Worm (Caenorhabditis elegans) whole organism, L1 larva: ENCODE data around the gene rpl-34.

ENCODE experiments used
- elt-3 ChIP-seq, 6 experiments: fragments of 150-350 bp in 1 of 6; sonication (generic microtip); optimal IDR thresholded peaks; 2 replicates each; lab custom pipeline; 2017 to 2018; ENCODE audit warnings: missing biosample characterization in 6 of 6, missing genetic modification characterization in 6 of 6, inconsistent platforms in 1 of 6
- irx-1 ChIP-seq: sonication (generic microtip); optimal IDR thresholded peaks from 2 replicates; lab custom pipeline; 2016; ENCODE audit warnings: missing genetic modification characterization, missing compliant biosample characterization
- isw-1 ChIP-seq: fragments of 200-800 bp; sonication (Bioruptor generic); IDR thresholded peaks from 2 replicates; pipeline ENCODE4 v1.3.6; 2022; ENCODE audit warnings: missing genetic modification characterization, missing compliant biosample characterization
- nhr-11 ChIP-seq: fragments of 150-350 bp; optimal IDR thresholded peaks from 2 replicates; lab custom pipeline; 2014; ENCODE audit warnings: missing biosample characterization, missing genetic modification characterization
- nhr-12 ChIP-seq: sonication (generic microtip); optimal IDR thresholded peaks from 2 replicates; lab custom pipeline; 2017; ENCODE audit warnings: missing biosample characterization, missing genetic modification characterization
- nhr-237 ChIP-seq: fragments of 150-350 bp; optimal IDR thresholded peaks from 2 replicates; lab custom pipeline; 2014; ENCODE audit warnings: missing biosample characterization, missing genetic modification characterization
- nhr-76 ChIP-seq: sonication (generic microtip); optimal IDR thresholded peaks from 2 replicates; lab custom pipeline; 2017; ENCODE audit warnings: missing biosample characterization, missing genetic modification characterization
- pqm-1 ChIP-seq: sonication (generic microtip); optimal IDR thresholded peaks from 3 replicates; lab custom pipeline; 2017; ENCODE audit warnings: missing biosample characterization, missing genetic modification characterization
- skn-1 ChIP-seq: fragments of 150-350 bp; optimal IDR thresholded peaks from 2 replicates; lab custom pipeline; 2014; ENCODE audit warnings: missing biosample characterization, missing genetic modification characterization
- tbx-2 ChIP-seq: sonication (generic microtip); optimal IDR thresholded peaks from 2 replicates; lab custom pipeline; 2016; ENCODE audit warnings: missing genetic modification characterization, missing compliant biosample characterization
- unc-30 ChIP-seq: sonication (generic microtip); optimal IDR thresholded peaks from 2 replicates; lab custom pipeline; 2017; ENCODE audit warnings: missing biosample characterization, missing genetic modification characterization
- unc-86 ChIP-seq: sonication (generic microtip); optimal IDR thresholded peaks from 2 replicates; lab custom pipeline; 2016; ENCODE audit warnings: missing genetic modification characterization, missing compliant biosample characterization
- xbp-1 ChIP-seq: sonication (generic microtip); optimal IDR thresholded peaks from 2 replicates; lab custom pipeline; 2016; ENCODE audit warnings: missing genetic modification characterization, missing compliant biosample characterization
- zag-1 ChIP-seq: fragments of 150-350 bp; optimal IDR thresholded peaks from 2 replicates; lab custom pipeline; 2014; ENCODE audit warnings: missing biosample characterization, missing genetic modification characterization

DNA sequence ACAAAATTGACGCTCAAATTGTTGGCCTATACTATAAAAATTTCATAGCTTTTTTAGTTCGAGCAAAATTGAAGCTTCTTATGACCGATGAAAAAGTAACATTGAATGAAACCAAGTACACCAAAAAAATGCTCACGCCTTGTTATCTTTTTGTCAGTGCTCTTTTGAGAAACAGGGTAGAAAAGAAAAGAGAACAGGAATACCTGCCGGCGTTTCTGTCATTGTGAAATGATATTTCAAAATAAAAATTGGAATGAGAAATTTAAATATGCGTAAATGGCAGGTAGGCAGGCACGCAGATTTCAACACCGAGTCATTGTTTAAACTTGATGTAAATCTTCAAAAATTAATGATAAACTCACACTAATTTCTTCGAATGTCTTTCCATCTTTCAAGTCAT lies 36.0 kb downstream of the rpl-34 start:
- no peak for TF ChIP-seq isw-1 (GFP tag; lab: Robert Waterston, UW)
- no peak for TF ChIP-seq pqm-1 (tag; lab: Kevin White, UChicago)
- TF ChIP-seq nhr-76 = no peak
- TF ChIP-seq elt-3 (tag; optimal IDR thresholded peaks at IDR 0.05; lab: Kevin White, UChicago) = no peak
- TF ChIP-seq unc-86 = no peak
- no peak for TF ChIP-seq nhr-11 (tag; lab: Kevin White, UChicago)
- no peak for TF ChIP-seq skn-1
- no peak for TF ChIP-seq zag-1 (tag; lab: Kevin White, UChicago)
- TF ChIP-seq irx-1 (tag; lab: Kevin White, UChicago) = no peak
- TF ChIP-seq unc-30 (tag; lab: Kevin White, UChicago) = no peak
- TF ChIP-seq xbp-1 (tag; lab: Kevin White, UChicago) = no peak
- no peak for TF ChIP-seq tbx-2 (tag; lab: Kevin White, UChicago)
- TF ChIP-seq nhr-237 (tag; lab: Kevin White, UChicago) = no peak
- TF ChIP-seq nhr-12 (tag; lab: Kevin White, UChicago) = no peak
